Worm (Caenorhabditis elegans): ENCODE results near the gene Y116A8A.2.

The Y116A8A.2 gene

DNA sequence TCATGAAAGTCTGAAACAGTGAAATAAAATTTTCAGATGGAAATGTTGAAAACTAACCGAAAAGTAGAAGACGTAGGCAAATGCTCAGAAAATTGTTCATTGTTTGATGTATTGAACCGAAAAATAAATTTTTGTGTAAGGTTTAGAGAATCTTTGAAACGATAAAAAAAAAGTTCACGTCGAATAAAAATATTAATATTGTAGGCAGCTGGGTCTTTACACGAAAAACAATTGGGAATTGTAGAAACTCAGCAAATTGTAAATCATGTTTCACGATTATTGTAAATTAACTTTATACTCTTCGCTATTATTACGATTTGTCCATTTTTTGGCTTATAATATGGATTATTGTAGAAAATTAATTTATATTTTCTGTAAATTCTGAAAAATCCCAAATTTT is at the start of gene Y116A8A.2:
Gene Y116A8A.2 (minus strand): TSS at position 101 of the 400 bp plus-strand sequence.
- TF ChIP-seq mdl-1 (tag; optimal IDR thresholded peaks at IDR 0.05) (no peak), nhr-84 (tag; optimal IDR thresholded peaks at IDR 0.05) (no peak), ceh-88 (GFP tag; IDR thresholded peaks at IDR 0.05) (no peak), nhr-77 (tag; optimal IDR thresholded peaks at IDR 0.05) (no peak), aha-1 (tag; optimal IDR thresholded peaks at IDR 0.05) (no peak), lsy-2 (tag; optimal IDR thresholded peaks at IDR 0.05) (no peak), snpc-4 (tag; optimal IDR thresholded peaks at IDR 0.05) (no peak), nhr-71 (tag; optimal IDR thresholded peaks at IDR 0.05) (no peak), mef-2 (tag; optimal IDR thresholded peaks at IDR 0.05) (no peak)

DNA sequence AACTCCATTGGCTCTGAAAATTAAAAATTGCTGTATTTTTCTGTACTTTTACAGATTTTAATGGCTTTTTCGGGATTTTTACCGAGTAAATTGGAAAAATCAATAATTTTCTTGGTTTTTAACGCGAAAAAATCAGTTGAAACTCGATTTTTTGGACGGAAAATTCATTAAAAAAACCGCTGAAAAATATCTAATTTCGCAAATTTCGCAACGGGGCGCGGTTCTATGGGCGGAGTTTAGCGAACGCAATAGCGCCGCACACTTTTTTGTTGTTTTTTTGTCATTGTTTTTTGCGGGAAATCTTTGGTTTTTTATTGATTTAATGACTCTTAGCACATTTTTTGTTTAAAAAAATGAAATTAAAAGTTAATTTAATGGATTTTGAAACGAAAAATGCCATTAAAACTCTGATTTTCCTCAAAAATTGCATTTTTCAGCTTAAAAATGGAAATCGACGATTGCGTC is 49.7 kb upstream of the Y116A8A.2 start, which contains the start of the genes mel-46 and lsy-13:
Gene mel-46 (minus strand): TSS at position 51 of the 465 bp plus-strand sequence.
Gene lsy-13 (plus strand): TSS at position 440 of the 465 bp plus-strand sequence.
- TF ChIP-seq ceh-82 (tag; optimal IDR thresholded peaks at IDR 0.05): peak; percentile 69 to 75 (median 70)
- peak; percentile 62 for TF ChIP-seq zip-4 (GFP tag; optimal IDR thresholded peaks at IDR 0.05)
- TF ChIP-seq lin-35 (GFP tag; optimal IDR thresholded peaks at IDR 0.05): peak; percentile 30 to 43
- no peak for TF ChIP-seq zag-1 (tag; optimal IDR thresholded peaks at IDR 0.05)
- TF ChIP-seq ceh-90 (tag; optimal IDR thresholded peaks at IDR 0.05): no peak
- TF ChIP-seq unc-130 (tag; optimal IDR thresholded peaks at IDR 0.05): peak; percentile 4
- no peak for TF ChIP-seq C04F5.9 (tag; optimal IDR thresholded peaks at IDR 0.05)
- no peak for TF ChIP-seq nhr-85 (tag)
- no peak for TF ChIP-seq fkh-4 (tag; optimal IDR thresholded peaks at IDR 0.05; ENCODE audit: borderline replicate concordance)
- TF ChIP-seq blmp-1 (tag; optimal IDR thresholded peaks at IDR 0.05): peak; percentile 20
- TF ChIP-seq nhr-71 (tag; optimal IDR thresholded peaks at IDR 0.05): peak; percentile 53
- TF ChIP-seq lin-39 (tag; optimal IDR thresholded peaks at IDR 0.05): no peak
- no peak for TF ChIP-seq irx-1 (tag; optimal IDR thresholded peaks at IDR 0.05)
- no peak for TF ChIP-seq Y116A8C.19 (tag; optimal IDR thresholded peaks at IDR 0.05; ENCODE audit: borderline replicate concordance)
- peak; percentile 42 to 43 for TF ChIP-seq efl-1 (optimal IDR thresholded peaks at IDR 0.05)
- TF ChIP-seq efl-1 (GFP tag; optimal IDR thresholded peaks at IDR 0.05 in 1 of 2): peak; percentile 48 to 81
- peak; percentile 58 for TF ChIP-seq snu-23 (GFP tag; optimal IDR thresholded peaks at IDR 0.05)
- peak; percentile 62 for TF ChIP-seq C16A3.4 (tag; optimal IDR thresholded peaks at IDR 0.05)
- TF ChIP-seq skn-1 (tag; optimal IDR thresholded peaks at IDR 0.05): peak; percentile 95
- TF ChIP-seq snpc-4 (tag; optimal IDR thresholded peaks at IDR 0.05): peak; percentile 5
- peak; percentile 26; the same call in 1 of the 2 replicates for TF ChIP-seq isw-1 (GFP tag; IDR thresholded peaks at IDR 0.05)
- TF ChIP-seq nhr-19 (GFP tag; conservative IDR thresholded peaks at IDR 0.05): peak; percentile 10; the same call in 1 of the 2 replicates
- no peak for TF ChIP-seq unc-30 (tag; optimal IDR thresholded peaks at IDR 0.05)
- TF ChIP-seq unc-86 (tag; optimal IDR thresholded peaks at IDR 0.05): peak; percentile 11
- TF ChIP-seq F16B12.6 (tag; optimal IDR thresholded peaks at IDR 0.05): peak; percentile 6
- peak; percentile 29 for TF ChIP-seq tbx-2 (tag; optimal IDR thresholded peaks at IDR 0.05)
- TF ChIP-seq xbp-1 (tag; optimal IDR thresholded peaks at IDR 0.05): peak; percentile 48
- TF ChIP-seq lin-15B (tag; optimal IDR thresholded peaks at IDR 0.05): peak; percentile 17
- TF ChIP-seq dpl-1 (GFP tag; optimal IDR thresholded peaks at IDR 0.05): peak; percentile 25 to 49 (median 37)
- no peak for TF ChIP-seq rnt-1 (tag; optimal IDR thresholded peaks at IDR 0.05)
- peak; percentile 53 for TF ChIP-seq mep-1 (tag; optimal IDR thresholded peaks at IDR 0.05)
- peak; percentile 56 to 71 for TF ChIP-seq lsy-2 (tag; optimal IDR thresholded peaks at IDR 0.05)
- TF ChIP-seq dsc-1 (tag; optimal IDR thresholded peaks at IDR 0.05): peak; percentile 9
- TF ChIP-seq nhr-11 (tag; optimal IDR thresholded peaks at IDR 0.05): no peak

DNA sequence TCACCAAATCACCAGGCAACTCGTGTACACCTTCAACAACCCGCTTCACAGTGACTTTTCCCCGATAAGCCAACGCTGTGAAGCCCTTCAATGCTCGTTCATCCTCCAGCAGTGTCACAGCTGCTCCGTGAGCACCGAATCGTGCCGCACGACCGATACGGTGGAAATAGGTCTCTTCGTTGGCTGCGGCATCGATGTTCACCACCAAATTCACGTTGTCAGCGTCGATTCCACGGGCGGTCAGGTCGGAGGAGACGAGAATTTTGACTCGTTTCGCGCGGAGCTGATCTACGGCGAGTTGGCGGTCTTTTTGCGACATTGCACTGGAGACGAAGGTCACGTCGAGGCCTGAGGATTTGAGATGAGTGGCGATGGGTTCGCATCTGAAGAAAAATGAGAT is 47.0 kb upstream of the Y116A8A.2 start:
- no peak for TF ChIP-seq lin-39 (tag; optimal IDR thresholded peaks at IDR 0.05)

Measured in whole organism, L1 larva.